Fruit fly (Drosophila melanogaster): ENCODE data around the gene CG13473.
A peak's percentile ranks its signal among the peaks of the same experiment; 100 is the strongest.

Gene CG13473

DNA sequence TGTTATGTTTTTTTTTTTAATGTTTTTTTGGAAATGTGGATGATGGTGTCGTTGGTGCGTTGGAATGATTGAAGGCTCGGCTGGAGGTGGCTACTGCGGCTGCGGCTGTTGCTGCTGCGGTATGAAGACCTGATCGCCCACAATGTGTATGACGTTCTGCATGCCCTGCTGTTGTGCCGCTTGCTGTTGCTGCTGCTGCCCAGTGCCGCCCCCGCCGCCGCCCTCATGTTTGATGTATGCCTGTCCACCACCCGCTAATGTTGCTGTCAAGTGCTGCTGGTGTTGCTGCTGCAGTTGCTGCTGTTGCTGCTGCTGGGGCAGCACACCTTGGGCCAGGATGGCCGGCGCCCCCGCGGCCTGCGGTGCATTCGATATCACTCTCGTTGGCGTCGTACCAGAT lies 24.3 kb downstream of the CG13473 start:
- TF ChIP-seq CG8159 (tag; optimal IDR thresholded peaks at IDR 0.05) = no peak
- TF ChIP-seq CG17806 (tag; optimal IDR thresholded peaks at IDR 0.05) = no peak
- TF ChIP-seq CG15710 (tag; optimal IDR thresholded peaks at IDR 0.05) = no peak
- TF ChIP-seq Ets98B (GFP tag; IDR thresholded peaks at IDR 0.05) = no peak
- no peak for TF ChIP-seq rn (GFP tag; IDR thresholded peaks at IDR 0.05)
- no peak for TF ChIP-seq CG12605 (GFP tag; IDR thresholded peaks at IDR 0.05)

DNA sequence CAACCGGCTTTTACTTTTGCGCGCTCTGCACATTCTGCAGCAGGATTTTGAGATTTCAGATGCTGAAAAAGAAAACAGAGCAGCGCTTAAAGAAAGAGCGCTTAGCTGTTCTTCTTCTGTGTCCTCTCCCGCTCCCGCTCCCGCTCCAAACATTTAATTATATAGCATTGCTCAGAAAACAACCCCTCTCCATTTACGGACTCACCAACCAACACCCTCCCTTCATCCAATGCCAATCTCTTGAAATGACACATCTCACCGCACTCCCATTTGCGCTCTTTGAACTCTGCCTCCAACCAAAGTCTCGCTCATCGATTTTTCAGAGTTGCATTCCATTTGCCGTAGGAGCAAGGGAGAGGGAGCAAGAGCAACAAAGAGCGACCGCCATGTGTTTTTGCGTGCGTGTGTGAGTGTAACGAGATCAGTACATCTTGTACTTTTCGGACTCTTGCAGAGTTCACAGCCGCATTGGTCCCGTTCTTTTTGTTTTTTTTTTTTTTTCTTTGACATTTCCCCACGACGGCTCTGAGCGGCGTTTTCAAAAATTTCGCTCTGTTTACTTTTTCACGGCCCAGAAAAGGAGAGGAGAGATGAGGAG lies 26.6 kb downstream of the CG13473 start:
- TF ChIP-seq CG15710 (tag; optimal IDR thresholded peaks at IDR 0.05) = no peak
- peak; percentile 57 for TF ChIP-seq Pif1B (GFP tag; optimal IDR thresholded peaks at IDR 0.05)
- no peak for TF ChIP-seq CG8159 (tag; optimal IDR thresholded peaks at IDR 0.05)
- peak; percentile 32; the same call in 1 of the 2 replicates for TF ChIP-seq Ets98B (GFP tag; IDR thresholded peaks at IDR 0.05)
- no peak for TF ChIP-seq CG8301 (tag; optimal IDR thresholded peaks at IDR 0.05)
- TF ChIP-seq Snoo (tag; optimal IDR thresholded peaks at IDR 0.05) = peak; percentile 6
- no peak for TF ChIP-seq CG9948 (tag; optimal IDR thresholded peaks at IDR 0.05)
- TF ChIP-seq CG14655 (GFP tag; optimal IDR thresholded peaks at IDR 0.05) = no peak
- TF ChIP-seq CG32121 (GFP tag; IDR thresholded peaks at IDR 0.05) = 0 out of 2 replicates have a peak, but pooled peaks have one; percentile 9
- TF ChIP-seq CG13204 (GFP tag; optimal IDR thresholded peaks at IDR 0.05) = peak; percentile 80
- TF ChIP-seq CG4496 (GFP tag; IDR thresholded peaks at IDR 0.05) = peak; percentile 40; the same call in 1 of the 3 replicates
- no peak for TF ChIP-seq CG10348 (GFP tag; IDR thresholded peaks at IDR 0.05)
- TF ChIP-seq fd96Ca (GFP tag; IDR thresholded peaks at IDR 0.05) = peak; percentile 74; the same call in 1 of the 3 replicates
- TF ChIP-seq gl (tag; optimal IDR thresholded peaks at IDR 0.05) = peak; percentile 67
- TF ChIP-seq CG34367 (tag; optimal IDR thresholded peaks at IDR 0.05) = no peak
- no peak for TF ChIP-seq CG17806 (tag; optimal IDR thresholded peaks at IDR 0.05)
- TF ChIP-seq Pif1A (GFP tag; optimal IDR thresholded peaks at IDR 0.05) = peak; percentile 73
- TF ChIP-seq D1 (tag; optimal IDR thresholded peaks at IDR 0.05) = no peak
- TF ChIP-seq CG12605 (GFP tag; IDR thresholded peaks at IDR 0.05) = peak; percentile 65; the same call in 1 of the 2 replicates
- TF ChIP-seq rn (GFP tag; IDR thresholded peaks at IDR 0.05) = no peak
- peak; percentile 84 for TF ChIP-seq EcR (GFP tag; optimal IDR thresholded peaks at IDR 0.05)

DNA sequence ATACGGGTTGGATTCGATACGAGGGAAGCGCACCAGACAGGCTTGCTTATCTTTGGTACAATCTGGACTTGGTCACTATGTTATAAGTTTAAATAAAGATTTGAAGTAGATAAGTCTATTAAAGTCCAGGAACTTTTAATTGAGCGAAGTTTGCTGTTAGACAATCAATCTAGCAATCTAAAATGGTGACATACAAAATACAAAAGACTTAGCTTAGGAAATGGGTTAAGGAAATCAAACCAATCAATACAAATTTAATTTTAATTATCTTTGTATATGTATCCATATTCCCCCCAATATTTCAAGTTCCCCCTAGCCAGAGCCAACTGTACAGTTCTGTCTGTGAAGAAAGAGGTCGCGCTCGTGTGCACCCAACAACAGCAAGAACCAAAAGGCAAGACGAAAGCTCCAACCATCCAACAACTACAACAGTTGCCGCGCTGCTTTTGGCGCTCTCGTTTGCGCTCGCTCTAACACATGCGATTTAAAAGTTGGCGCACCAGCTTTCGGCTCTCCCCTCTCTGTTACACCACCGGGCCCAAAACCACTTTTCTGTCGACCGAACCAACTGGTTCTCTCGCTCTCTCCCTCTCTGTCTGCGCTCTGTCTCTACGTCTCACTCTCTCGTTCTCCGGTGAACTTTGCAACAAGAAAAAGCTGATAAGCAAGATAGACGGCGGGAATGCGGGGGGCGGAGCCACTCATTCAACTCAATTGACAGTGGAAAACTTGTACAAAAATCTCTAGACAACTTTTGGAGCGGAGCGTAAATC lies 27.6 kb downstream of the CG13473 start:
- TF ChIP-seq CG9948 (tag; optimal IDR thresholded peaks at IDR 0.05) = peak; percentile 81
- peak; percentile 68 for TF ChIP-seq CG10348 (GFP tag; IDR thresholded peaks at IDR 0.05)
- peak; percentile 69 for TF ChIP-seq CG32121 (GFP tag; IDR thresholded peaks at IDR 0.05)
- TF ChIP-seq D1 (tag; optimal IDR thresholded peaks at IDR 0.05) = peak; percentile 70
- peak; percentile 68 for TF ChIP-seq Snoo (tag; optimal IDR thresholded peaks at IDR 0.05)
- peak; percentile 82 for TF ChIP-seq gl (tag; optimal IDR thresholded peaks at IDR 0.05)
- TF ChIP-seq rn (GFP tag; IDR thresholded peaks at IDR 0.05) = peak; percentile 17
- peak; percentile 75 for TF ChIP-seq CG12605 (GFP tag; IDR thresholded peaks at IDR 0.05)
- TF ChIP-seq Pif1A (GFP tag; optimal IDR thresholded peaks at IDR 0.05) = peak; percentile 82
- peak; percentile 49 for TF ChIP-seq Pif1B (GFP tag; optimal IDR thresholded peaks at IDR 0.05)
- peak; percentile 87 for TF ChIP-seq CG15710 (tag; optimal IDR thresholded peaks at IDR 0.05)
- TF ChIP-seq Ets98B (GFP tag; IDR thresholded peaks at IDR 0.05) = peak; percentile 59
- TF ChIP-seq CG14655 (GFP tag; optimal IDR thresholded peaks at IDR 0.05) = peak; percentile 93
- peak; percentile 88 for TF ChIP-seq CG8301 (tag; optimal IDR thresholded peaks at IDR 0.05)
- TF ChIP-seq CG4496 (GFP tag; IDR thresholded peaks at IDR 0.05) = peak; percentile 65; the same call in 2 of the 3 replicates
- peak; percentile 89 for TF ChIP-seq CG8159 (tag; optimal IDR thresholded peaks at IDR 0.05)
- peak; percentile 85 for TF ChIP-seq CG17806 (tag; optimal IDR thresholded peaks at IDR 0.05)
- TF ChIP-seq CG34367 (tag; optimal IDR thresholded peaks at IDR 0.05) = peak; percentile 75
- peak; percentile 84 for TF ChIP-seq CG13204 (GFP tag; optimal IDR thresholded peaks at IDR 0.05)
- peak; percentile 93 for TF ChIP-seq EcR (GFP tag; optimal IDR thresholded peaks at IDR 0.05)
- TF ChIP-seq fd96Ca (GFP tag; IDR thresholded peaks at IDR 0.05) = peak; percentile 73

DNA sequence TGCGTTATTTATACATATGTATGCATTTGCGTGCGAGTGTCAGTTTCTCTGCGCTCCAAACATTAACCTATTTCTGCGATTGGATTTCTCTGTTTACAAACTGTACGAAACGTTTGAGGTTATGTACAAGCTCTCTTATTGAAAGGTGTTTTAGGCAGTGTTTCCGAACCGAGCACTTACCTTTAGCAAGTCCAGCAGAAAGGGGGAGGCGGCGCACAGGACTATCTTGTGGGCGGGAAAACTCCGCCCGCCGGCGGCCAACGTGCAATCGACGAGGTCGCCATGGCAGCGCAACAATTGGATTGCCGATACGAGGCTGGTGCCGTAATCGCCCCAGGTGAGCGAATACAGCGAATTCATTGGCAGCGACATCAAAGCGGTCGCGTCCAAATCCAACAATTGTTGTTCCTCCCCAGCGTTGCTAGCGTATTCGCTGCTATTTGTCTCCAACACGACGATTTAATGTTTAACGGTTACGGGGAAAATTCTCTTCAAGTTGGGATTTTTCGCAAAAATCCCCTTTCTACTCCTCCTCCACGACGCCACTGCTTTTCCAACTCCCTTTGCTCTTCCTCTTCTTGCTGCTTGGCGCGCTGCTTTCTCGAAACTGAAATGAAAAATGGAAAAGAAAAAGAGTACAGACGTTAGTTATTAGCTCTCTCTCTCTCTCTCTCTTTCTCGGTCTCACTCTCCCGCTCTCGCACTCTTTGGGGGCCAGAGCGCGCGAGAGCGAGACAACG lies 28.3 kb downstream of the CG13473 start:
- TF ChIP-seq CG4496 (GFP tag; IDR thresholded peaks at IDR 0.05) (peak; percentile 97), EcR (GFP tag; optimal IDR thresholded peaks at IDR 0.05) (no peak), CG17806 (tag; optimal IDR thresholded peaks at IDR 0.05) (peak; percentile 79), Pif1A (GFP tag; optimal IDR thresholded peaks at IDR 0.05) (peak; percentile 80), CG15710 (tag; optimal IDR thresholded peaks at IDR 0.05) (peak; percentile 83), D1 (tag; optimal IDR thresholded peaks at IDR 0.05) (peak; percentile 30), gl (tag; optimal IDR thresholded peaks at IDR 0.05) (peak; percentile 46), fd96Ca (GFP tag; IDR thresholded peaks at IDR 0.05) (peak; percentile 97), CG9948 (tag; optimal IDR thresholded peaks at IDR 0.05) (peak; percentile 80), Pif1B (GFP tag; optimal IDR thresholded peaks at IDR 0.05) (peak; percentile 72), rn (GFP tag; IDR thresholded peaks at IDR 0.05) (peak; percentile 87), CG34367 (tag; optimal IDR thresholded peaks at IDR 0.05) (peak; percentile 83), CG10348 (GFP tag; IDR thresholded peaks at IDR 0.05) (peak; percentile 87), CG32121 (GFP tag; IDR thresholded peaks at IDR 0.05) (peak; percentile 93), CG8301 (tag; optimal IDR thresholded peaks at IDR 0.05) (peak; percentile 90), CG14655 (GFP tag; optimal IDR thresholded peaks at IDR 0.05) (peak; percentile 92), CG13204 (GFP tag; optimal IDR thresholded peaks at IDR 0.05) (peak; percentile 74), CG8159 (tag; optimal IDR thresholded peaks at IDR 0.05) (peak; percentile 85), CG12605 (GFP tag; IDR thresholded peaks at IDR 0.05) (peak; percentile 92), Snoo (tag; optimal IDR thresholded peaks at IDR 0.05) (peak; percentile 86), Ets98B (GFP tag; IDR thresholded peaks at IDR 0.05) (peak; percentile 94)

Measured in whole organism, pupa.